Worm (Caenorhabditis elegans): ENCODE results near the gene mig-21.

- TF ChIP-seq B0035.1 (tag; optimal IDR thresholded peaks at IDR 0.05) (no peak), mxl-1 (tag; optimal IDR thresholded peaks at IDR 0.05) (no peak), ama-1 (optimal IDR thresholded peaks at IDR 0.05) (no peak), ama-1 (GFP tag; optimal IDR thresholded peaks at IDR 0.05) (no peak), die-1 (tag; optimal IDR thresholded peaks at IDR 0.05) (no peak), madf-10 (tag; optimal IDR thresholded peaks at IDR 0.05) (no peak), nfya-1 (tag; optimal IDR thresholded peaks at IDR 0.05; ENCODE audit: borderline replicate concordance, insufficient read depth) (no peak), snpc-4 (GFP tag; optimal IDR thresholded peaks at IDR 0.05) (no peak), snpc-4 (tag; optimal IDR thresholded peaks at IDR 0.05) (no peak), ceh-27 (GFP tag; optimal IDR thresholded peaks at IDR 0.05) (no peak), ztf-18 (tag; optimal IDR thresholded peaks at IDR 0.05) (no peak), unc-62 (GFP tag; optimal IDR thresholded peaks at IDR 0.05) (no peak), dpl-1 (GFP tag; optimal IDR thresholded peaks at IDR 0.05) (no peak), Y95B8A.8 (GFP tag; IDR thresholded peaks at IDR 0.05) (no peak), F39B2.1 (GFP tag; IDR thresholded peaks at IDR 0.05) (no peak), nhr-120 (GFP tag; IDR thresholded peaks at IDR 0.05) (no peak)
These were observed 4.6 kb upstream of the mig-21 start, which contains the start of gene F01F1.14 for ce11 chrIII:5882823-5883222.
